Fruit fly (Drosophila melanogaster) whole organism, pupa: Measurements from ENCODE around the gene mRpS6.

Source experiments
- CG10348 ChIP-seq: fragments of 200-800 bp; sonication (Bioruptor generic); IDR thresholded peaks from 2 replicates; pipeline ENCODE4 v1.3.6; 2022; ENCODE audit warnings: missing biosample characterization, missing genetic modification characterization
- CG12605 ChIP-seq: fragments of 200-800 bp; sonication (Bioruptor generic); IDR thresholded peaks from 2 replicates; pipeline ENCODE4 v1.3.6; 2022; ENCODE audit warnings: missing biosample characterization, missing genetic modification characterization
- CG13204 ChIP-seq: fragments of 200-800 bp; sonication (Bioruptor generic); optimal IDR thresholded peaks from 2 replicates; lab custom pipeline; 2018; ENCODE audit warnings: missing biosample characterization, mild to moderate bottlenecking, missing genetic modification characterization, moderate library complexity
- CG14655 ChIP-seq: fragments of 200-800 bp; sonication (Bioruptor generic); optimal IDR thresholded peaks from 3 replicates; lab custom pipeline; 2017; ENCODE audit warnings: mild to moderate bottlenecking, missing biosample characterization, missing genetic modification reagents, missing genetic modification characterization
- CG15710 ChIP-seq: fragments of 200-800 bp; sonication (Bioruptor generic); optimal IDR thresholded peaks from 2 replicates; lab custom pipeline; 2018; ENCODE audit warnings: missing biosample characterization, mild to moderate bottlenecking, missing genetic modification characterization, moderate library complexity
- CG17806 ChIP-seq: fragments of 200-800 bp; sonication (Bioruptor generic); optimal IDR thresholded peaks from 2 replicates; lab custom pipeline; 2018; ENCODE audit warnings: missing biosample characterization, mild to moderate bottlenecking, missing genetic modification characterization, moderate library complexity
- CG32121 ChIP-seq: fragments of 200-800 bp; sonication (Bioruptor generic); IDR thresholded peaks from 2 replicates; pipeline ENCODE4 v1.3.6; 2022; ENCODE audit warnings: missing biosample characterization, missing genetic modification characterization
- CG34367 ChIP-seq: fragments of 200-800 bp; sonication (Bioruptor generic); optimal IDR thresholded peaks from 2 replicates; lab custom pipeline; 2018; ENCODE audit warnings: missing biosample characterization, mild to moderate bottlenecking, missing genetic modification characterization
- CG4496 ChIP-seq: fragments of 200-800 bp; sonication (Bioruptor generic); IDR thresholded peaks from 3 replicates; pipeline ENCODE4 v1.3.6; 2022; ENCODE audit warnings: missing biosample characterization, missing genetic modification characterization
- CG8159 ChIP-seq: fragments of 200-800 bp; sonication (Bioruptor generic); optimal IDR thresholded peaks from 3 replicates; lab custom pipeline; 2018; ENCODE audit warnings: missing biosample characterization, mild to moderate bottlenecking, missing genetic modification characterization, moderate library complexity
- CG8301 ChIP-seq: fragments of 200-800 bp; sonication (Bioruptor generic); optimal IDR thresholded peaks from 2 replicates; lab custom pipeline; 2018; ENCODE audit warnings: missing biosample characterization, mild to moderate bottlenecking, missing genetic modification characterization
- CG9948 ChIP-seq: fragments of 200-800 bp; sonication (Bioruptor generic); optimal IDR thresholded peaks from 2 replicates; lab custom pipeline; 2018; ENCODE audit warnings: missing biosample characterization, mild to moderate bottlenecking, missing genetic modification characterization, moderate library complexity
- D1 ChIP-seq: fragments of 200-800 bp; sonication (Bioruptor generic); optimal IDR thresholded peaks from 2 replicates; lab custom pipeline; 2018; ENCODE audit warnings: missing biosample characterization, mild to moderate bottlenecking, missing genetic modification characterization, moderate library complexity
- EcR ChIP-seq: fragments of 200-800 bp; sonication (Bioruptor generic); optimal IDR thresholded peaks from 3 replicates; lab custom pipeline; 2019; ENCODE audit warnings: missing biosample characterization, missing genetic modification characterization, mild to moderate bottlenecking, moderate library complexity, missing genetic modification reagents
- Ets98B ChIP-seq: fragments of 200-800 bp; sonication (Bioruptor generic); IDR thresholded peaks from 2 replicates; pipeline ENCODE4 v1.3.6; 2022; ENCODE audit warnings: missing biosample characterization, missing genetic modification characterization
- Pif1A ChIP-seq: fragments of 200-800 bp; sonication (Bioruptor generic); optimal IDR thresholded peaks from 3 replicates; lab custom pipeline; 2016; ENCODE audit warnings: missing biosample characterization, missing genetic modification characterization
- Pif1B ChIP-seq: fragments of 200-800 bp; sonication (Bioruptor generic); optimal IDR thresholded peaks from 3 replicates; lab custom pipeline; 2016; ENCODE audit warnings: missing biosample characterization, missing genetic modification characterization
- Snoo ChIP-seq: fragments of 200-800 bp; sonication (Bioruptor generic); optimal IDR thresholded peaks from 3 replicates; lab custom pipeline; 2017; ENCODE audit warnings: missing biosample characterization, mild to moderate bottlenecking, missing genetic modification characterization, inconsistent platforms
- fd96Ca ChIP-seq: fragments of 200-800 bp; sonication (Bioruptor generic); IDR thresholded peaks from 3 replicates; pipeline ENCODE4 v1.3.6; 2022; ENCODE audit warnings: missing biosample characterization, missing genetic modification characterization
- gl ChIP-seq: fragments of 200-800 bp; sonication (Bioruptor generic); optimal IDR thresholded peaks from 2 replicates; lab custom pipeline; 2018; ENCODE audit warnings: missing biosample characterization, mild to moderate bottlenecking, missing genetic modification characterization
- rn ChIP-seq: fragments of 200-800 bp; sonication (Bioruptor generic); IDR thresholded peaks from 2 replicates; pipeline ENCODE4 v1.3.6; 2022; ENCODE audit warnings: missing biosample characterization, missing genetic modification characterization

mRpS6 gene

dm6 chr3L:4339525-4339924 lies 24.8 kb upstream of the mRpS6 start:
- no peak for TF ChIP-seq CG17806
- TF ChIP-seq CG8301 (tag; lab: Kevin White, UChicago) = no peak
- no peak for TF ChIP-seq rn (GFP tag; lab: Robert Waterston, UW)
- TF ChIP-seq CG15710 (tag; lab: Kevin White, UChicago) = no peak
- TF ChIP-seq CG32121 (GFP tag; lab: Robert Waterston, UW) = peak; percentile 56; the same call in 1 of the 2 replicates
- peak; percentile 64 for TF ChIP-seq Ets98B (GFP tag; lab: Robert Waterston, UW)
- TF ChIP-seq D1 (tag; lab: Kevin White, UChicago) = no peak
- peak; percentile 62; the same call in 2 of the 3 replicates for TF ChIP-seq CG4496 (GFP tag; lab: Robert Waterston, UW)
- TF ChIP-seq CG12605 (GFP tag; lab: Robert Waterston, UW) = no peak
- TF ChIP-seq CG8159 (tag; lab: Kevin White, UChicago) = no peak
- TF ChIP-seq Pif1B (GFP tag; lab: Kevin White, UChicago) = no peak
- TF ChIP-seq CG9948 (tag; lab: Kevin White, UChicago) = no peak
- no peak for TF ChIP-seq CG34367 (tag; lab: Kevin White, UChicago)
- TF ChIP-seq CG10348 (GFP tag; lab: Robert Waterston, UW) = no peak
- TF ChIP-seq Snoo = no peak
- TF ChIP-seq CG13204 (GFP tag; lab: Kevin White, UChicago) = no peak

dm6 chr3L:4340227-4340626 lies 24.1 kb upstream of the mRpS6 start:
- TF ChIP-seq CG14655 (no peak), CG10348 (GFP tag; lab: Robert Waterston, UW) (no peak), CG4496 (GFP tag; lab: Robert Waterston, UW) (no peak), CG9948 (tag; lab: Kevin White, UChicago) (no peak), Pif1B (GFP tag; lab: Kevin White, UChicago) (no peak), CG32121 (GFP tag; lab: Robert Waterston, UW) (no peak), Snoo (no peak), CG8301 (tag; lab: Kevin White, UChicago) (no peak)

- TF ChIP-seq D1 (tag; lab: Kevin White, UChicago) (no peak), CG8159 (tag; lab: Kevin White, UChicago) (no peak), gl (tag; lab: Kevin White, UChicago) (no peak), CG9948 (tag; lab: Kevin White, UChicago) (no peak), Pif1B (GFP tag; lab: Kevin White, UChicago) (no peak)
These were observed 23.3 kb upstream of the mRpS6 start for dm6 chr3L:4341078-4341477.

- TF ChIP-seq CG8301 (tag; lab: Kevin White, UChicago) (peak; percentile 70), Pif1A (GFP tag; lab: Kevin White, UChicago) (peak; percentile 42), CG34367 (tag; lab: Kevin White, UChicago) (peak; percentile 30), rn (GFP tag; lab: Robert Waterston, UW) (no peak), EcR (GFP tag; lab: Kevin White, UChicago) (no peak), Pif1B (GFP tag; lab: Kevin White, UChicago) (peak; percentile 26), CG32121 (GFP tag; lab: Robert Waterston, UW) (peak; percentile 9; the same call in 1 of the 2 replicates), CG8159 (tag; lab: Kevin White, UChicago) (peak; percentile 47), gl (tag; lab: Kevin White, UChicago) (no peak), D1 (tag; lab: Kevin White, UChicago) (no peak), fd96Ca (GFP tag; lab: Robert Waterston, UW) (no peak), CG15710 (tag; lab: Kevin White, UChicago) (peak; percentile 14), CG14655 (peak; percentile 77), CG9948 (tag; lab: Kevin White, UChicago) (peak; percentile 59), CG17806 (peak; percentile 62), CG4496 (GFP tag; lab: Robert Waterston, UW) (peak; percentile 66; the same call in 2 of the 3 replicates), Ets98B (GFP tag; lab: Robert Waterston, UW) (peak; percentile 57; the same call in 1 of the 2 replicates)
- TF ChIP-seq, all 21 proteins: peak for 12
These were observed 18.0 kb upstream of the mRpS6 start for dm6 chr3L:4346379-4346778.

dm6 chr3L:4348072-4348471 lies 16.3 kb upstream of the mRpS6 start:
- TF ChIP-seq CG12605 (GFP tag; lab: Robert Waterston, UW) (0 out of 2 replicates have a peak, but pooled peaks have one; percentile 10), CG17806 (peak; percentile 56), Ets98B (GFP tag; lab: Robert Waterston, UW) (peak; percentile 62), CG13204 (GFP tag; lab: Kevin White, UChicago) (no peak), CG14655 (peak; percentile 61), CG34367 (tag; lab: Kevin White, UChicago) (no peak), CG8301 (tag; lab: Kevin White, UChicago) (peak; percentile 49), CG4496 (GFP tag; lab: Robert Waterston, UW) (peak; percentile 44; the same call in 1 of the 3 replicates), CG8159 (tag; lab: Kevin White, UChicago) (peak; percentile 42), Pif1A (GFP tag; lab: Kevin White, UChicago) (peak; percentile 13), Pif1B (GFP tag; lab: Kevin White, UChicago) (no peak), Snoo (no peak), CG9948 (tag; lab: Kevin White, UChicago) (peak; percentile 42), CG32121 (GFP tag; lab: Robert Waterston, UW) (peak; percentile 52), EcR (GFP tag; lab: Kevin White, UChicago) (no peak), rn (GFP tag; lab: Robert Waterston, UW) (no peak), CG10348 (GFP tag; lab: Robert Waterston, UW) (no peak), fd96Ca (GFP tag; lab: Robert Waterston, UW) (peak; percentile 64), gl (tag; lab: Kevin White, UChicago) (no peak), D1 (tag; lab: Kevin White, UChicago) (no peak), CG15710 (tag; lab: Kevin White, UChicago) (peak; percentile 5)
- TF ChIP-seq, all 21 proteins: peak for 12
